Fruit fly (Drosophila melanogaster) whole organism, wandering third instar larva: ENCODE results near the gene CG10561.

Source experiments
- N ChIP-seq: fragments of >200 bp; optimal IDR thresholded peaks from 2 replicates; lab custom pipeline; 2018; ENCODE audit warnings: missing biosample characterization, missing external identifiers, missing genetic modification characterization
- dl ChIP-seq, 2 experiments: fragments of 175-275, 200-275 bp in 1 of 2; fragments of 200-275 bp in 1 of 2; sonication (Bioruptor generic); optimal IDR thresholded peaks; lab custom pipeline; 2018; ENCODE audit warnings: mild to moderate bottlenecking in 2 of 2, missing biosample characterization in 2 of 2, missing genetic modification characterization in 2 of 2, moderate library complexity in 2 of 2; ENCODE audit not compliant: partially characterized antibody in 2 of 2, insufficient read depth in 1 of 2
- fru ChIP-seq: fragments of 200-800 bp; sonication (Bioruptor generic); optimal IDR thresholded peaks from 3 replicates; lab custom pipeline; 2016; ENCODE audit warnings: missing biosample characterization, mild to moderate bottlenecking, missing genetic modification characterization
- lola ChIP-seq: fragments of >200 bp; optimal IDR thresholded peaks from 2 replicates; lab custom pipeline; 2017; ENCODE audit warnings: missing biosample characterization, missing genetic modification characterization
- pan ChIP-seq: fragments of >200 bp; optimal IDR thresholded peaks from 2 replicates; lab custom pipeline; 2017

- TF ChIP-seq pan (lab: Kevin White, UChicago), result no peak
- no peak for TF ChIP-seq fru (GFP tag; lab: Kevin White, UChicago)
- TF ChIP-seq N (GFP tag; lab: Kevin White, UChicago), result no peak
- TF ChIP-seq lola (GFP tag; lab: Kevin White, UChicago), result no peak
- no peak for TF ChIP-seq dl (GFP tag; optimal IDR thresholded peaks at IDR 0.05; lab: Kevin White, UChicago; ENCODE audit: insufficient read depth in 1 of 2, partially characterized antibody in 2 of 2)
These were observed 39.9 kb upstream of the CG10561 start, which contains the start of gene CG17572 for dm6 chr2L:19074099-19074828.
